Worm (Caenorhabditis elegans) whole organism, mixed stage, embryonic: Measurements from ENCODE around the gene Y66A7A.7.

Experiments used
- M03D4.4 ChIP-seq: sonication (generic microtip); optimal IDR thresholded peaks from 2 replicates; lab custom pipeline; 2017; ENCODE audit warnings: mild to moderate bottlenecking, missing genetic modification characterization, missing compliant biosample characterization
- blmp-1 ChIP-seq: fragments of 150-350 bp; optimal IDR thresholded peaks from 2 replicates; lab custom pipeline; 2014; ENCODE audit warnings: missing biosample characterization, missing genetic modification characterization
- ceh-39 ChIP-seq: fragments of 150-350 bp; optimal IDR thresholded peaks from 2 replicates; lab custom pipeline; 2014; ENCODE audit warnings: missing biosample characterization, missing genetic modification characterization
- ceh-43 ChIP-seq: fragments of 200-800 bp; sonication (Bioruptor generic); optimal IDR thresholded peaks from 2 replicates; lab custom pipeline; 2018; ENCODE audit warnings: mild to moderate bottlenecking, missing genetic modification characterization, moderate library complexity, missing compliant biosample characterization
- ces-1 ChIP-seq: fragments of 150-350 bp; optimal IDR thresholded peaks from 2 replicates; lab custom pipeline; 2014; ENCODE audit warnings: missing biosample characterization, missing genetic modification reagents, missing genetic modification characterization
- cnd-1 ChIP-seq: fragments of 200-800 bp; sonication (Bioruptor generic); optimal IDR thresholded peaks from 2 replicates; lab custom pipeline; 2018; ENCODE audit warnings: mild to moderate bottlenecking, missing genetic modification characterization, missing compliant biosample characterization
- drap-1 ChIP-seq: fragments of 200-800 bp; sonication (Bioruptor generic); optimal IDR thresholded peaks from 3 replicates; lab custom pipeline; 2018; ENCODE audit warnings: mild to moderate bottlenecking, missing genetic modification characterization, missing compliant biosample characterization
- elt-3 ChIP-seq: fragments of 150-350 bp; optimal IDR thresholded peaks from 2 replicates; lab custom pipeline; 2014; ENCODE audit warnings: missing biosample characterization, missing genetic modification characterization
- ham-2 ChIP-seq: fragments of 200-800 bp; sonication (Bioruptor generic); optimal IDR thresholded peaks from 2 replicates; lab custom pipeline; 2018; ENCODE audit warnings: mild to moderate bottlenecking, missing genetic modification characterization, missing compliant biosample characterization
- hlh-1 ChIP-seq: fragments of 150-350 bp; optimal IDR thresholded peaks from 2 replicates; lab custom pipeline; 2014; ENCODE audit warnings: missing biosample characterization, missing genetic modification reagents, missing genetic modification characterization
- mep-1 ChIP-seq: fragments of 150-350 bp; optimal IDR thresholded peaks from 2 replicates; lab custom pipeline; 2017; ENCODE audit warnings: missing biosample characterization, missing genetic modification reagents, missing genetic modification characterization, inconsistent platforms
- nhr-237 ChIP-seq: fragments of 150-350 bp; optimal IDR thresholded peaks from 2 replicates; lab custom pipeline; 2014; ENCODE audit warnings: missing biosample characterization, missing genetic modification characterization
- pha-4 ChIP-seq: fragments of 150-350 bp; optimal IDR thresholded peaks from 2 replicates; lab custom pipeline; 2018; ENCODE audit warnings: missing biosample characterization, missing genetic modification reagents, missing genetic modification characterization
- snpc-4 ChIP-seq: fragments of 150-350 bp; optimal IDR thresholded peaks from 2 replicates; lab custom pipeline; 2014; ENCODE audit warnings: missing biosample characterization, missing genetic modification characterization
- sptf-1 ChIP-seq: sonication (generic microtip); optimal IDR thresholded peaks from 2 replicates; lab custom pipeline; 2017; ENCODE audit warnings: mild to moderate bottlenecking, missing genetic modification characterization, moderate library complexity, missing compliant biosample characterization
- unc-120 ChIP-seq: sonication (generic microtip); optimal IDR thresholded peaks from 2 replicates; lab custom pipeline; 2017; ENCODE audit warnings: missing genetic modification characterization, missing compliant biosample characterization; ENCODE audit not compliant: poor library complexity, severe bottlenecking
- zip-8 ChIP-seq: fragments of 150-350 bp; optimal IDR thresholded peaks from 2 replicates; lab custom pipeline; 2014; ENCODE audit warnings: missing biosample characterization, missing genetic modification characterization
- ztf-11 ChIP-seq: fragments of 150-350 bp; optimal IDR thresholded peaks from 2 replicates; lab custom pipeline; 2014; ENCODE audit warnings: missing biosample characterization, missing genetic modification characterization

Gene Y66A7A.7

ce11 chrIII:11580428-11580885 lies 48.8 kb downstream of the Y66A7A.7 start, which contains the start of gene Y66D12A.7:
Y66D12A.7 (minus strand) TSS chrIII:11580478.
- TF ChIP-seq nhr-237 (tag; lab: Kevin White, UChicago) (no peak), unc-120 (tag; lab: Kevin White, UChicago) (peak; percentile 13)
- TF ChIP-seq, all 35 proteins: peak for 1

- TF ChIP-seq mep-1 (tag; lab: Kevin White, UChicago), result no peak
- no peak for TF ChIP-seq ham-2 (GFP tag; lab: Kevin White, UChicago)
- no peak for TF ChIP-seq snpc-4 (tag; lab: Kevin White, UChicago)
- no peak for TF ChIP-seq cnd-1 (tag; lab: Kevin White, UChicago)
- TF ChIP-seq M03D4.4 (tag; lab: Kevin White, UChicago), result no peak
- TF ChIP-seq nhr-237 (tag; lab: Kevin White, UChicago), result no peak
- TF ChIP-seq drap-1 (GFP tag; lab: Kevin White, UChicago), result no peak
- TF ChIP-seq ceh-43 (GFP tag; lab: Kevin White, UChicago), result no peak
- no peak for TF ChIP-seq sptf-1
- no peak for TF ChIP-seq ztf-11
- TF ChIP-seq zip-8 (tag; lab: Kevin White, UChicago), result no peak
- TF ChIP-seq pha-4 (tag; lab: Kevin White, UChicago), result no peak
- TF ChIP-seq elt-3 (tag; lab: Kevin White, UChicago), result no peak
- no peak for TF ChIP-seq ceh-39
- TF ChIP-seq hlh-1 (tag; lab: Kevin White, UChicago), result no peak
- TF ChIP-seq blmp-1 (tag; lab: Kevin White, UChicago), result no peak
- TF ChIP-seq ces-1 (GFP tag; lab: Kevin White, UChicago), result no peak
Observed at ce11 chrIII:11579380-11579779, 49.9 kb downstream of the Y66A7A.7 start.
